Fruit fly (Drosophila melanogaster) whole organism, embryonic: ENCODE data around the gene CG3448.
A peak's percentile ranks its signal among the peaks of the same experiment; 100 is the strongest.

Source experiments
- Awh ChIP-seq: fragments of 200-800 bp; sonication (Bioruptor generic); IDR thresholded peaks from 2 replicates; pipeline ENCODE4, ENCODE4 v1.3.6; 2022; ENCODE audit warnings: missing biosample characterization, missing genetic modification characterization
- CG11093 ChIP-seq: fragments of 200-800 bp; sonication (Bioruptor generic); IDR thresholded peaks from 3 replicates; pipeline ENCODE4 v1.3.6; 2022; ENCODE audit warnings: missing biosample characterization, missing genetic modification characterization
- CG12104 ChIP-seq: fragments of 200-800 bp; sonication (Bioruptor generic); optimal IDR thresholded peaks from 3 replicates; lab custom pipeline; 2016; ENCODE audit warnings: missing biosample characterization, missing genetic modification characterization
- CG14441 ChIP-seq: fragments of 200-800 bp; sonication (Bioruptor generic); IDR thresholded peaks from 2 replicates; pipeline ENCODE4 v1.3.6; 2022; ENCODE audit warnings: missing biosample characterization, missing genetic modification characterization
- CG15269 ChIP-seq: fragments of 200-800 bp; sonication (Bioruptor generic); optimal IDR thresholded peaks from 2 replicates; lab custom pipeline; 2018; ENCODE audit warnings: missing biosample characterization, mild to moderate bottlenecking, missing genetic modification characterization, moderate library complexity
- CG16779 ChIP-seq: fragments of 200-800 bp; sonication (Bioruptor generic); IDR thresholded peaks from 2 replicates; pipeline ENCODE4 v1.3.6; 2022; ENCODE audit warnings: missing biosample characterization, missing genetic modification characterization
- CG17359 ChIP-seq: fragments of 200-800 bp; sonication (Bioruptor generic); optimal IDR thresholded peaks from 3 replicates; lab custom pipeline; 2018; ENCODE audit warnings: missing biosample characterization, mild to moderate bottlenecking, missing genetic modification characterization, moderate library complexity
- CG17361 ChIP-seq: fragments of 200-800 bp; sonication (Bioruptor generic); IDR thresholded peaks from 3 replicates; pipeline ENCODE4 v1.3.6; 2022; ENCODE audit warnings: missing biosample characterization, missing genetic modification characterization
- CG17568 ChIP-seq: fragments of 200-800 bp; sonication (Bioruptor generic); optimal IDR thresholded peaks from 2 replicates; lab custom pipeline; 2018; ENCODE audit warnings: missing biosample characterization, mild to moderate bottlenecking, missing genetic modification characterization, moderate library complexity
- CG1792 ChIP-seq: fragments of 200-800 bp; sonication (Bioruptor generic); optimal IDR thresholded peaks from 2 replicates; lab custom pipeline; 2016; ENCODE audit warnings: missing biosample characterization, missing genetic modification characterization
- CG2116 ChIP-seq: fragments of 200-800 bp; sonication (Bioruptor generic); optimal IDR thresholded peaks from 3 replicates; lab custom pipeline; 2018; ENCODE audit warnings: missing biosample characterization, mild to moderate bottlenecking, missing genetic modification characterization
- CG34422 ChIP-seq: fragments of 200-800 bp; sonication (Bioruptor generic); IDR thresholded peaks from 3 replicates; pipeline ENCODE4 v1.3.6; 2022; ENCODE audit warnings: missing biosample characterization, missing genetic modification characterization
- CG9215 ChIP-seq: fragments of 200-800 bp; sonication (Bioruptor generic); IDR thresholded peaks from 2 replicates; pipeline ENCODE4 v1.3.6; 2022; ENCODE audit warnings: missing biosample characterization, missing genetic modification characterization
- CG9727 ChIP-seq: fragments of 200-800 bp; sonication (Bioruptor generic); optimal IDR thresholded peaks from 3 replicates; lab custom pipeline; 2017; ENCODE audit warnings: missing biosample characterization, mild to moderate bottlenecking, missing genetic modification characterization
- CkIIα-i1 ChIP-seq: fragments of 200-800 bp; sonication (Bioruptor generic); IDR thresholded peaks from 2 replicates; pipeline ENCODE4 v1.3.6; 2022; ENCODE audit warnings: missing biosample characterization, missing genetic modification characterization
- ERR ChIP-seq: fragments of 200-800 bp; sonication (Bioruptor generic); optimal IDR thresholded peaks from 2 replicates; lab custom pipeline; 2016; ENCODE audit warnings: missing biosample characterization, missing genetic modification characterization
- Fer2 ChIP-seq: fragments of 200-800 bp; sonication (Bioruptor generic); optimal IDR thresholded peaks from 2 replicates; lab custom pipeline; 2018; ENCODE audit warnings: missing biosample characterization, mild to moderate bottlenecking, missing genetic modification characterization, moderate library complexity
- GATAe ChIP-seq: fragments of 200-800 bp; sonication (Bioruptor generic); conservative IDR thresholded peaks from 2 replicates; pipeline ENCODE4 v1.3.6; 2022; ENCODE audit warnings: missing biosample characterization, missing genetic modification characterization
- HLHmδ ChIP-seq: fragments of 200-800 bp; sonication (Bioruptor generic); optimal IDR thresholded peaks from 2 replicates; lab custom pipeline; 2018; ENCODE audit warnings: missing biosample characterization, mild to moderate bottlenecking, missing genetic modification characterization, moderate library complexity
- Hand ChIP-seq: fragments of 200-800 bp; sonication (Bioruptor generic); optimal IDR thresholded peaks from 2 replicates; lab custom pipeline; 2017; ENCODE audit warnings: mild to moderate bottlenecking, missing biosample characterization, missing genetic modification reagents, missing genetic modification characterization
- Hr78 ChIP-seq, 2 experiments: fragments of 200-800 bp in 1 of 2; fragments of >200 bp in 1 of 2; sonication (Bioruptor generic) in 1 of 2; optimal IDR thresholded peaks; 2 replicates each; lab custom pipeline; 2017 to 2019; ENCODE audit warnings: missing biosample characterization in 2 of 2, missing genetic modification characterization in 2 of 2, mild to moderate bottlenecking in 1 of 2, moderate library complexity in 1 of 2
- Lpt ChIP-seq: fragments of >200 bp; optimal IDR thresholded peaks from 2 replicates; lab custom pipeline; 2018; ENCODE audit warnings: missing biosample characterization, missing genetic modification characterization
- Oaz ChIP-seq: fragments of 200-800 bp; sonication (Bioruptor generic); IDR thresholded peaks from 2 replicates; pipeline ENCODE4 v1.3.6; 2022; ENCODE audit warnings: missing biosample characterization, missing genetic modification characterization
- Ptx1 ChIP-seq: fragments of 200-800 bp; sonication (Bioruptor generic); IDR thresholded peaks from 2 replicates; pipeline ENCODE4 v1.3.6; 2022; ENCODE audit warnings: missing biosample characterization, missing genetic modification characterization
- Side ChIP-seq: fragments of 200-800 bp; sonication (Bioruptor generic); optimal IDR thresholded peaks from 2 replicates; lab custom pipeline; 2016; ENCODE audit warnings: missing biosample characterization, missing genetic modification characterization
- Sry-δ ChIP-seq: fragments of 200-800 bp; sonication (Bioruptor generic); optimal IDR thresholded peaks from 2 replicates; lab custom pipeline; 2016; ENCODE audit warnings: missing biosample characterization, missing genetic modification characterization
- Xrp1 ChIP-seq: fragments of 200-800 bp; sonication (Bioruptor generic); IDR thresholded peaks from 2 replicates; pipeline ENCODE4 v1.3.6; 2022; ENCODE audit warnings: missing biosample characterization, missing genetic modification characterization
- ap ChIP-seq: fragments of 200-800 bp; sonication (Bioruptor generic); IDR thresholded peaks from 2 replicates; pipeline ENCODE4 v1.3.6; 2022; ENCODE audit warnings: missing biosample characterization, missing genetic modification characterization
- dm ChIP-seq: fragments of 200-800 bp; sonication (Bioruptor generic); optimal IDR thresholded peaks from 3 replicates; lab custom pipeline; 2016; ENCODE audit warnings: missing biosample characterization, missing genetic modification characterization
- dmrt11E ChIP-seq: fragments of 200-800 bp; sonication (Bioruptor generic); optimal IDR thresholded peaks from 3 replicates; lab custom pipeline; 2018; ENCODE audit warnings: missing biosample characterization, mild to moderate bottlenecking, missing genetic modification characterization, moderate library complexity
- gt ChIP-seq: fragments of 200-800 bp; sonication (Bioruptor generic); IDR thresholded peaks from 2 replicates; pipeline ENCODE4 v1.3.6; 2022; ENCODE audit warnings: missing biosample characterization, missing genetic modification characterization
- hkb ChIP-seq, 2 experiments: fragments of 200-800 bp in 1 of 2; fragments of >200 bp in 1 of 2; sonication (Bioruptor generic) in 1 of 2; IDR thresholded peaks in 1 of 2; optimal IDR thresholded peaks in 1 of 2; 2 replicates each; pipeline versions ENCODE4 v1.3.6 to Lab custom; 2017 to 2022; ENCODE audit warnings: missing biosample characterization in 1 of 2, missing genetic modification characterization in 1 of 2
- klu ChIP-seq: fragments of 200-800 bp; sonication (Bioruptor generic); IDR thresholded peaks from 2 replicates; pipeline ENCODE4 v1.3.6; 2022; ENCODE audit warnings: missing biosample characterization, missing genetic modification characterization
- lilli ChIP-seq: fragments of 200-800 bp; sonication (Bioruptor generic); optimal IDR thresholded peaks from 3 replicates; lab custom pipeline; 2016; ENCODE audit warnings: missing biosample characterization, missing genetic modification characterization
- lmd ChIP-seq: fragments of 200-800 bp; sonication (Bioruptor generic); IDR thresholded peaks from 2 replicates; pipeline ENCODE4 v1.3.6; 2022; ENCODE audit warnings: missing biosample characterization, missing genetic modification characterization
- nau ChIP-seq: fragments of 200-800 bp; sonication (Bioruptor generic); optimal IDR thresholded peaks from 3 replicates; lab custom pipeline; 2017; ENCODE audit warnings: missing biosample characterization, mild to moderate bottlenecking, missing genetic modification characterization, missing genetic modification reagents
- nmo ChIP-seq: fragments of 200-800 bp; sonication (Bioruptor generic); optimal IDR thresholded peaks from 2 replicates; lab custom pipeline; 2018; ENCODE audit warnings: missing biosample characterization, mild to moderate bottlenecking, missing genetic modification characterization, moderate library complexity
- otp ChIP-seq: fragments of 200-800 bp; sonication (Bioruptor generic); IDR thresholded peaks from 3 replicates; pipeline ENCODE4, ENCODE4 v1.3.6; 2022; ENCODE audit warnings: missing biosample characterization, missing genetic modification characterization
- pan ChIP-seq, 4 experiments: fragments of >200 bp in 3 of 4; fragments of 200-800 bp in 1 of 4; sonication (Bioruptor generic) in 1 of 4; optimal IDR thresholded peaks in 3 of 4; IDR thresholded peaks in 1 of 4; 2 replicates each; pipeline versions ENCODE4 v1.3.6 to Lab custom; 2017 to 2022; ENCODE audit warnings: missing biosample characterization in 2 of 4, missing genetic modification characterization in 2 of 4, mixed read lengths in 1 of 4
- prd ChIP-seq, 3 experiments: fragments of >200 bp in 2 of 3; fragments of 200-800 bp in 1 of 3; sonication (Bioruptor generic) in 1 of 3; optimal IDR thresholded peaks in 2 of 3; IDR thresholded peaks in 1 of 3; 2 replicates in 2 of 3; 3 replicates in 1 of 3; pipeline versions ENCODE4 v1.3.6 to Lab custom; 2017 to 2022; ENCODE audit warnings: missing biosample characterization in 1 of 3, missing genetic modification characterization in 1 of 3
- ranshi ChIP-seq: fragments of 200-800 bp; sonication (Bioruptor generic); IDR thresholded peaks from 2 replicates; pipeline ENCODE4 v1.3.6; 2022; ENCODE audit warnings: missing biosample characterization, missing genetic modification characterization
- ro ChIP-seq: fragments of 200-800 bp; sonication (Bioruptor generic); IDR thresholded peaks from 2 replicates; pipeline ENCODE4 v1.3.6; 2022; ENCODE audit warnings: missing biosample characterization, missing genetic modification characterization
- sens-2 ChIP-seq: fragments of 200-800 bp; sonication (Bioruptor generic); IDR thresholded peaks from 2 replicates; pipeline ENCODE4 v1.3.6; 2022; ENCODE audit warnings: missing biosample characterization, missing genetic modification characterization
- sna ChIP-seq: fragments of 200-800 bp; sonication (Bioruptor generic); IDR thresholded peaks from 2 replicates; pipeline ENCODE4 v1.3.6; 2022; ENCODE audit warnings: missing biosample characterization, missing genetic modification characterization; ENCODE audit not compliant: partially characterized antibody
- sr ChIP-seq: fragments of 200-800 bp; sonication (Bioruptor generic); IDR thresholded peaks from 3 replicates; pipeline ENCODE4 v1.3.6; 2022; ENCODE audit warnings: missing biosample characterization, missing genetic modification characterization
- tll ChIP-seq, 2 experiments: fragments of 200-800 bp in 1 of 2; fragments of >200 bp in 1 of 2; sonication (Bioruptor generic) in 1 of 2; optimal IDR thresholded peaks; 2 replicates each; lab custom pipeline; 2017 to 2019; ENCODE audit warnings: missing biosample characterization in 2 of 2, missing genetic modification characterization in 2 of 2, mild to moderate bottlenecking in 1 of 2, moderate library complexity in 1 of 2
- tx ChIP-seq: fragments of 200-800 bp; sonication (Bioruptor generic); optimal IDR thresholded peaks from 2 replicates; lab custom pipeline; 2016; ENCODE audit warnings: missing biosample characterization, missing genetic modification characterization
- vvl ChIP-seq: fragments of 200-800 bp; sonication (Bioruptor generic); IDR thresholded peaks from 2 replicates; pipeline ENCODE4 v1.3.6; 2022; ENCODE audit warnings: missing biosample characterization, missing genetic modification characterization
- yki ChIP-seq: fragments of >200 bp; optimal IDR thresholded peaks from 3 replicates; lab custom pipeline; 2018

Gene CG3448

DNA sequence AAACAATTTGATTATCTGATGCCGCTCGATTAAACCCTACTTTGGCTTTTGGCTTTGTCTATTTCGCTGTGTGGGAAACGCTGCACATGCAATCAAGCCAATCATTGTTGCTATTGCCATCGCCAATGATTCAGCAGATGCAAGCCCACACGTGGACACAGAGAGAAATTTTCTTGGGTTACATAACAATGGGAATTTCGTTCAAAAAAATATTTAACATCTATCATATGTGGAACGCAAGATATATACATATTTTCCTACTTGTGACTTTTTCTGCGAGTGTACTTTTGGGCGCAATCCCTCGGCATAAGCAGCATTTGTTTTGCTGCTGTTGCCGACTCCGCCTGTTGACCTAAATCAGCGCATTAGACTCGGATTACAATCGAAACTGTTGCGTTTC is 32.0 kb downstream of the CG3448 start (continued):
- TF ChIP-seq CG9727 (GFP tag; lab: Kevin White, UChicago): no peak
- TF ChIP-seq CG34422: 0 out of 3 replicates have a peak, but pooled peaks have one; percentile 26
- TF ChIP-seq vvl: peak; percentile 46; the same call in 1 of the 2 replicates
- no peak for TF ChIP-seq CG11093
- TF ChIP-seq CG9215 (GFP tag; lab: Robert Waterston, UW): no peak
- TF ChIP-seq CG12104 (GFP tag; lab: Kevin White, UChicago): no peak
- no peak for TF ChIP-seq ro (GFP tag; lab: Robert Waterston, UW)
- no peak for TF ChIP-seq CG16779 (GFP tag; lab: Robert Waterston, UW)
- TF ChIP-seq dm (GFP tag; lab: Kevin White, UChicago): no peak
- no peak for TF ChIP-seq Hr78 (GFP tag; optimal IDR thresholded peaks at IDR 0.05; lab: Kevin White, UChicago)
- TF ChIP-seq CG1792 (GFP tag; lab: Kevin White, UChicago): no peak
- 0 out of 2 replicates have a peak, but pooled peaks have one; percentile 35 for TF ChIP-seq ap (GFP tag; lab: Robert Waterston, UW)
- TF ChIP-seq tx: no peak
- no peak for TF ChIP-seq HLHmδ (GFP tag; lab: Kevin White, UChicago)
- TF ChIP-seq klu (GFP tag; lab: Robert Waterston, UW): 0 out of 2 replicates have a peak, but pooled peaks have one; percentile 28
- no peak for TF ChIP-seq gt (GFP tag; lab: Robert Waterston, UW)
- TF ChIP-seq sr (GFP tag; lab: Robert Waterston, UW): 0 out of 3 replicates have a peak, but pooled peaks have one; percentile 25
- TF ChIP-seq yki (lab: Kevin White, UChicago): no peak
- TF ChIP-seq otp: no peak; the same call in 2 of the 3 replicates
- TF ChIP-seq Fer2 (tag; lab: Kevin White, UChicago): no peak
- no peak for TF ChIP-seq pan (optimal IDR thresholded peaks at IDR 0.05; lab: Kevin White, UChicago)
- peak in 1 of 2 experiments; percentile 64 for TF ChIP-seq pan (GFP tag; optimal IDR thresholded peaks at IDR 0.05 in 1 of 2, IDR thresholded peaks at IDR 0.05 in 1 of 2)
- TF ChIP-seq nmo (GFP tag; lab: Kevin White, UChicago): no peak
- no peak for TF ChIP-seq CkIIα-i1 (GFP tag; lab: Robert Waterston, UW)
- no peak for TF ChIP-seq CG2116 (GFP tag; lab: Kevin White, UChicago)
- peak; percentile 40 for TF ChIP-seq CG14441
- TF ChIP-seq GATAe: no peak
- no peak for TF ChIP-seq Oaz (GFP tag; lab: Robert Waterston, UW)
- TF ChIP-seq lilli (GFP tag; lab: Kevin White, UChicago): no peak
- no peak for TF ChIP-seq hkb (optimal IDR thresholded peaks at IDR 0.05; lab: Kevin White, UChicago)
- TF ChIP-seq hkb (GFP tag; IDR thresholded peaks at IDR 0.05; lab: Robert Waterston, UW): 0 out of 2 replicates have a peak, but pooled peaks have one; percentile 21
- no peak for TF ChIP-seq sna (GFP tag; lab: Robert Waterston, UW)
- TF ChIP-seq CG17361 (GFP tag; lab: Robert Waterston, UW): no peak
- TF ChIP-seq Hand (GFP tag; lab: Kevin White, UChicago): no peak
- no peak for TF ChIP-seq CG17568 (GFP tag; lab: Kevin White, UChicago)
- no peak for TF ChIP-seq ERR (GFP tag; lab: Kevin White, UChicago)
- TF ChIP-seq Awh: peak; percentile 56; the same call in 1 of the 2 replicates
- TF ChIP-seq CG15269 (tag; lab: Kevin White, UChicago): no peak
- no peak for TF ChIP-seq Lpt (GFP tag; lab: Kevin White, UChicago)
- TF ChIP-seq lmd (GFP tag; lab: Robert Waterston, UW): peak; percentile 11; the same call in 1 of the 2 replicates
- TF ChIP-seq Ptx1 (GFP tag; lab: Robert Waterston, UW): 0 out of 2 replicates have a peak, but pooled peaks have one; percentile 20
- 0 out of 2 replicates have a peak, but pooled peaks have one; percentile 16 for TF ChIP-seq ranshi (GFP tag; lab: Robert Waterston, UW)
- TF ChIP-seq nau (GFP tag; lab: Kevin White, UChicago): no peak
- TF ChIP-seq tll (GFP tag; optimal IDR thresholded peaks at IDR 0.05; lab: Kevin White, UChicago): no peak
- TF ChIP-seq Side (GFP tag; lab: Kevin White, UChicago): no peak
- TF ChIP-seq sens-2 (GFP tag; lab: Robert Waterston, UW): 0 out of 2 replicates have a peak, but pooled peaks have one; percentile 4
- TF ChIP-seq Sry-δ (GFP tag; lab: Kevin White, UChicago): no peak
- TF ChIP-seq dmrt11E: no peak
- no peak for TF ChIP-seq CG17359 (tag; lab: Kevin White, UChicago)
- TF ChIP-seq Xrp1 (GFP tag; lab: Robert Waterston, UW): peak; percentile 14; the same call in 1 of the 2 replicates
- TF ChIP-seq prd (optimal IDR thresholded peaks at IDR 0.05; lab: Kevin White, UChicago): no peak
- peak; percentile 33; the same call in 1 of the 3 replicates for TF ChIP-seq prd (GFP tag; IDR thresholded peaks at IDR 0.05; lab: Robert Waterston, UW)
